Fruit fly (Drosophila melanogaster) whole organism, embryonic: Measurements from ENCODE around the gene Bcat.
A peak's percentile ranks its signal among the peaks of the same experiment; 100 is the strongest.

ENCODE experiments used
- Blimp-1 ChIP-seq: fragments of 200-800 bp; sonication (Bioruptor generic); optimal IDR thresholded peaks from 3 replicates; lab custom pipeline; 2018; ENCODE audit warnings: missing biosample characterization, missing genetic modification characterization, mild to moderate bottlenecking, moderate library complexity, missing genetic modification reagents
- CG11723 ChIP-seq: fragments of 200-800 bp; sonication (Bioruptor generic); optimal IDR thresholded peaks from 2 replicates; lab custom pipeline; 2017; ENCODE audit warnings: missing biosample characterization, mild to moderate bottlenecking, missing genetic modification characterization
- CG12104 ChIP-seq: fragments of 200-800 bp; sonication (Bioruptor generic); optimal IDR thresholded peaks from 3 replicates; lab custom pipeline; 2016; ENCODE audit warnings: missing biosample characterization, missing genetic modification characterization
- CG12391 ChIP-seq: fragments of 200-800 bp; sonication (Bioruptor generic); optimal IDR thresholded peaks from 3 replicates; lab custom pipeline; 2018; ENCODE audit warnings: missing biosample characterization, mild to moderate bottlenecking, missing genetic modification characterization, moderate library complexity
- CG12744 ChIP-seq: fragments of 200-800 bp; sonication (Bioruptor generic); optimal IDR thresholded peaks from 2 replicates; lab custom pipeline; 2016; ENCODE audit warnings: missing biosample characterization, missing genetic modification characterization
- CG12942 ChIP-seq: fragments of 200-800 bp; sonication (Bioruptor generic); optimal IDR thresholded peaks from 3 replicates; lab custom pipeline; 2016; ENCODE audit warnings: missing biosample characterization, missing genetic modification characterization
- CG13624 ChIP-seq: fragments of 200-800 bp; sonication (Bioruptor generic); optimal IDR thresholded peaks from 2 replicates; lab custom pipeline; 2016; ENCODE audit warnings: missing biosample characterization, missing genetic modification characterization
- CG14860 ChIP-seq: fragments of 200-800 bp; sonication (Bioruptor generic); IDR thresholded peaks from 3 replicates; pipeline ENCODE4 v1.3.6; 2022; ENCODE audit warnings: missing biosample characterization, missing genetic modification characterization; ENCODE audit not compliant: partially characterized antibody
- CG1603 ChIP-seq: fragments of 200-800 bp; sonication (Bioruptor generic); optimal IDR thresholded peaks from 2 replicates; lab custom pipeline; 2019; ENCODE audit warnings: missing biosample characterization, mild to moderate bottlenecking, missing genetic modification characterization, moderate library complexity
- CG16813 ChIP-seq: fragments of 200-800 bp; sonication (Bioruptor generic); IDR thresholded peaks from 3 replicates; pipeline ENCODE4 v1.3.6; 2022; ENCODE audit warnings: missing biosample characterization, missing genetic modification characterization; ENCODE audit not compliant: partially characterized antibody
- CG17359 ChIP-seq: fragments of 200-800 bp; sonication (Bioruptor generic); optimal IDR thresholded peaks from 3 replicates; lab custom pipeline; 2018; ENCODE audit warnings: missing biosample characterization, mild to moderate bottlenecking, missing genetic modification characterization, moderate library complexity
- CG17612 ChIP-seq: fragments of 200-800 bp; sonication (Bioruptor generic); IDR thresholded peaks from 2 replicates; pipeline ENCODE4 v1.3.6; 2022; ENCODE audit warnings: missing biosample characterization, missing genetic modification characterization
- CG31388 ChIP-seq: fragments of 200-800 bp; sonication (Bioruptor generic); optimal IDR thresholded peaks from 2 replicates; lab custom pipeline; 2016; ENCODE audit warnings: missing biosample characterization, missing genetic modification characterization
- CG33557 ChIP-seq: fragments of 200-800 bp; sonication (Bioruptor generic); optimal IDR thresholded peaks from 2 replicates; lab custom pipeline; 2019; ENCODE audit warnings: missing biosample characterization, mild to moderate bottlenecking, missing genetic modification characterization, moderate library complexity
- CG3407 ChIP-seq: fragments of 200-800 bp; sonication (Bioruptor generic); optimal IDR thresholded peaks from 2 replicates; lab custom pipeline; 2018; ENCODE audit warnings: missing biosample characterization, mild to moderate bottlenecking, missing genetic modification characterization
- CG3726 ChIP-seq: fragments of 200-800 bp; sonication (Bioruptor generic); IDR thresholded peaks from 3 replicates; pipeline ENCODE4, ENCODE4 v1.3.6; 2022; ENCODE audit warnings: missing biosample characterization, missing genetic modification characterization
- CG4282 ChIP-seq: fragments of 200-800 bp; sonication (Bioruptor generic); optimal IDR thresholded peaks from 2 replicates; lab custom pipeline; 2016; ENCODE audit warnings: missing biosample characterization, missing genetic modification characterization
- CG4404 ChIP-seq: fragments of 200-800 bp; sonication (Bioruptor generic); IDR thresholded peaks from 2 replicates; pipeline ENCODE4 v1.3.6; 2022; ENCODE audit warnings: missing biosample characterization, missing genetic modification characterization
- CG6683 ChIP-seq: fragments of 200-800 bp; sonication (Bioruptor generic); optimal IDR thresholded peaks from 2 replicates; lab custom pipeline; 2017; ENCODE audit warnings: missing biosample characterization, mild to moderate bottlenecking, missing genetic modification characterization, missing genetic modification reagents
- D19B ChIP-seq: fragments of 200-800 bp; sonication (Bioruptor generic); optimal IDR thresholded peaks from 2 replicates; lab custom pipeline; 2017; ENCODE audit warnings: missing biosample characterization, mild to moderate bottlenecking, missing genetic modification characterization
- Dek ChIP-seq: fragments of 200-800 bp; sonication (Bioruptor generic); optimal IDR thresholded peaks from 3 replicates; lab custom pipeline; 2019; ENCODE audit warnings: missing biosample characterization, mild to moderate bottlenecking, missing genetic modification characterization, moderate library complexity
- Doc3 ChIP-seq: fragments of 200-800 bp; sonication (Bioruptor generic); IDR thresholded peaks from 3 replicates; pipeline ENCODE4 v1.3.6; 2022; ENCODE audit warnings: missing biosample characterization, missing genetic modification characterization; ENCODE audit not compliant: partially characterized antibody
- ERR ChIP-seq: fragments of 200-800 bp; sonication (Bioruptor generic); optimal IDR thresholded peaks from 2 replicates; lab custom pipeline; 2016; ENCODE audit warnings: missing biosample characterization, missing genetic modification characterization
- Elba2 ChIP-seq: fragments of 200-800 bp; sonication (Bioruptor generic); optimal IDR thresholded peaks from 3 replicates; lab custom pipeline; 2016; ENCODE audit warnings: missing biosample characterization, missing genetic modification characterization
- H2.0 ChIP-seq: fragments of 200-800 bp; sonication (Bioruptor generic); IDR thresholded peaks from 2 replicates; pipeline ENCODE4 v1.3.6; 2022; ENCODE audit warnings: missing biosample characterization, missing genetic modification characterization
- HmgZ ChIP-seq: fragments of 200-800 bp; sonication (Bioruptor generic); optimal IDR thresholded peaks from 2 replicates; lab custom pipeline; 2018; ENCODE audit warnings: missing biosample characterization, mild to moderate bottlenecking, missing genetic modification characterization
- Nf-YC ChIP-seq: fragments of 200-800 bp; optimal IDR thresholded peaks from 3 replicates; lab custom pipeline; 2019; ENCODE audit warnings: missing biosample characterization, mild to moderate bottlenecking, missing genetic modification characterization, moderate library complexity
- Taf1 ChIP-seq: fragments of 200-800 bp; sonication (Bioruptor generic); IDR thresholded peaks from 2 replicates; pipeline ENCODE4 v1.3.6; 2022; ENCODE audit warnings: missing biosample characterization, missing genetic modification characterization
- Xbp1 ChIP-seq: fragments of 200-800 bp; sonication (Bioruptor generic); optimal IDR thresholded peaks from 3 replicates; lab custom pipeline; 2016; ENCODE audit warnings: missing biosample characterization, mild to moderate bottlenecking, missing genetic modification characterization
- ab ChIP-seq: fragments of 200-800 bp; sonication (Bioruptor generic); optimal IDR thresholded peaks from 2 replicates; lab custom pipeline; 2016; ENCODE audit warnings: missing biosample characterization, missing genetic modification characterization
- bab2 ChIP-seq: fragments of 200-800 bp; sonication (Bioruptor generic); optimal IDR thresholded peaks from 2 replicates; lab custom pipeline; 2016; ENCODE audit warnings: missing biosample characterization, missing genetic modification characterization
- chif ChIP-seq, 2 experiments: fragments of 200-800 bp; sonication (Bioruptor generic); optimal IDR thresholded peaks; 3 replicates each; lab custom pipeline; 2016; ENCODE audit warnings: missing biosample characterization in 2 of 2, missing genetic modification characterization in 2 of 2
- corto ChIP-seq: fragments of 200-800 bp; sonication (Bioruptor generic); optimal IDR thresholded peaks from 2 replicates; lab custom pipeline; 2016; ENCODE audit warnings: missing biosample characterization, mild to moderate bottlenecking, missing genetic modification characterization, moderate library complexity
- crc ChIP-seq: fragments of 200-800 bp; sonication (Bioruptor generic); optimal IDR thresholded peaks from 2 replicates; lab custom pipeline; 2016; ENCODE audit warnings: missing biosample characterization, missing genetic modification characterization
- eve ChIP-seq, 2 experiments: fragments of >200 bp; optimal IDR thresholded peaks; 2 replicates each; lab custom pipeline; 2017; ENCODE audit warnings: missing biosample characterization in 2 of 2, missing genetic modification characterization in 2 of 2
- fu2 ChIP-seq: fragments of 200-800 bp; sonication (Bioruptor generic); optimal IDR thresholded peaks from 2 replicates; lab custom pipeline; 2016; ENCODE audit warnings: missing biosample characterization, missing genetic modification characterization
- gcm2 ChIP-seq: fragments of 200-800 bp; sonication (Bioruptor generic); optimal IDR thresholded peaks from 2 replicates; lab custom pipeline; 2016; ENCODE audit warnings: missing biosample characterization, missing genetic modification characterization
- grau ChIP-seq: fragments of 200-800 bp; optimal IDR thresholded peaks from 3 replicates; lab custom pipeline; 2019; ENCODE audit warnings: missing biosample characterization, mild to moderate bottlenecking, missing genetic modification characterization, moderate library complexity
- kay ChIP-seq: fragments of 200-800 bp; sonication (Bioruptor generic); optimal IDR thresholded peaks from 2 replicates; lab custom pipeline; 2016; ENCODE audit warnings: missing biosample characterization, missing genetic modification characterization
- nmo ChIP-seq: fragments of 200-800 bp; sonication (Bioruptor generic); optimal IDR thresholded peaks from 2 replicates; lab custom pipeline; 2018; ENCODE audit warnings: missing biosample characterization, mild to moderate bottlenecking, missing genetic modification characterization, moderate library complexity
- p53 ChIP-seq: fragments of 200-800 bp; sonication (Bioruptor generic); optimal IDR thresholded peaks from 2 replicates; lab custom pipeline; 2016; ENCODE audit warnings: missing biosample characterization, missing genetic modification characterization
- pb ChIP-seq: fragments of 200-800 bp; sonication (Bioruptor generic); optimal IDR thresholded peaks from 3 replicates; lab custom pipeline; 2016; ENCODE audit warnings: missing biosample characterization, missing genetic modification characterization
- pnt ChIP-seq: fragments of 200-800 bp; sonication (Bioruptor generic); optimal IDR thresholded peaks from 3 replicates; lab custom pipeline; 2016; ENCODE audit warnings: missing biosample characterization, missing genetic modification characterization
- repo ChIP-seq: fragments of 200-800 bp; sonication (Bioruptor generic); optimal IDR thresholded peaks from 2 replicates; lab custom pipeline; 2016; ENCODE audit warnings: missing biosample characterization, missing genetic modification characterization
- shn ChIP-seq: fragments of 200-800 bp; sonication (Bioruptor generic); optimal IDR thresholded peaks from 3 replicates; lab custom pipeline; 2016; ENCODE audit warnings: missing biosample characterization, missing genetic modification characterization
- sna ChIP-seq: fragments of 200-800 bp; sonication (Bioruptor generic); IDR thresholded peaks from 2 replicates; pipeline ENCODE4 v1.3.6; 2022; ENCODE audit warnings: missing biosample characterization, missing genetic modification characterization; ENCODE audit not compliant: partially characterized antibody
- stc ChIP-seq: fragments of 200-800 bp; sonication (Bioruptor generic); IDR thresholded peaks from 2 replicates; pipeline ENCODE4 v1.3.6; 2022; ENCODE audit warnings: missing biosample characterization, missing genetic modification characterization
- trh ChIP-seq: fragments of 200-800 bp; sonication (Bioruptor generic); optimal IDR thresholded peaks from 2 replicates; lab custom pipeline; 2016; ENCODE audit warnings: missing biosample characterization, missing genetic modification characterization
- unc-4 ChIP-seq: fragments of 200-800 bp; sonication (Bioruptor generic); IDR thresholded peaks from 2 replicates; pipeline ENCODE4 v1.3.6; 2022; ENCODE audit warnings: missing biosample characterization, missing genetic modification characterization; ENCODE audit not compliant: partially characterized antibody
- zen ChIP-seq: fragments of 200-800 bp; sonication (Bioruptor generic); optimal IDR thresholded peaks from 3 replicates; lab custom pipeline; 2018; ENCODE audit warnings: missing biosample characterization, mild to moderate bottlenecking, missing genetic modification characterization, moderate library complexity
- zen2 ChIP-seq: fragments of 200-800 bp; sonication (Bioruptor generic); IDR thresholded peaks from 3 replicates; pipeline ENCODE4 v1.3.6; 2022; ENCODE audit warnings: missing biosample characterization, missing genetic modification characterization; ENCODE audit not compliant: partially characterized antibody

Gene Bcat

DNA sequence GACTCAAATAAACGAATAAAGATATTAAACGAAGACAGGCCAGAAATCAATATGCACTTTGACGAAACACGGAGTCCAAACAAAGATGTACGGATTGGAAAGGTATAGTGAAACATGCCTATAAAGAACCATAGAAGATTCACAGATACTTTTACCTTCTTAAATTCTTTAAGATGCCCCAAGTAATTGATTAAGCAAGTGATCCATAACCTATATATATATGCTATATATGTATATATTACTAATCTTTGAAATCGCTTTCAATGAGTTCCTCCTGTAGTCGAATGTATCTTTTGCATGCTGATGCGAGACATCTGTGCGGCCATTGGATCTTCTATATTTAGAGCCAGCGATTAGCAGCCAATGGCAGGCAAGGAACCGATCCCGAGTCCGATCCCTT is 28.6 kb upstream of the Bcat start, which contains the start of gene dmrt11E (continued):
- TF ChIP-seq CG3407 (GFP tag; lab: Kevin White, UChicago): peak; percentile 54
- TF ChIP-seq crc (GFP tag; lab: Kevin White, UChicago): no peak
- peak; percentile 76 for TF ChIP-seq CG12391
- TF ChIP-seq CG6683 (GFP tag; lab: Kevin White, UChicago): no peak
- TF ChIP-seq Xbp1 (GFP tag; lab: Kevin White, UChicago): peak; percentile 58
- peak; percentile 71 for TF ChIP-seq CG17359 (tag; lab: Kevin White, UChicago)
- no peak for TF ChIP-seq CG14860 (GFP tag; lab: Robert Waterston, UW)
- peak; percentile 92 for TF ChIP-seq Nf-YC (tag; lab: Kevin White, UChicago)
- no peak for TF ChIP-seq Doc3 (GFP tag; lab: Robert Waterston, UW)
- peak; percentile 76 for TF ChIP-seq CG33557 (GFP tag; lab: Kevin White, UChicago)
- TF ChIP-seq H2.0 (GFP tag; lab: Robert Waterston, UW): peak; percentile 45
- no peak for TF ChIP-seq corto (GFP tag; lab: Kevin White, UChicago)
- TF ChIP-seq stc (GFP tag; lab: Robert Waterston, UW): peak; percentile 29; the same call in 1 of the 2 replicates
- TF ChIP-seq bab2 (GFP tag; lab: Kevin White, UChicago): no peak
- TF ChIP-seq trh: no peak
- no peak for TF ChIP-seq pb (GFP tag; lab: Kevin White, UChicago)
- TF ChIP-seq Dek (tag; lab: Kevin White, UChicago): peak; percentile 14
- TF ChIP-seq CG13624 (GFP tag; lab: Kevin White, UChicago): no peak
- TF ChIP-seq CG4282 (GFP tag; lab: Kevin White, UChicago): no peak
- TF ChIP-seq fu2: no peak
- TF ChIP-seq grau (tag; lab: Kevin White, UChicago): peak; percentile 97
- no peak for TF ChIP-seq CG12942
- no peak for TF ChIP-seq D19B (GFP tag; lab: Kevin White, UChicago)
- no peak for TF ChIP-seq p53 (GFP tag; lab: Kevin White, UChicago)
- TF ChIP-seq CG17612 (GFP tag; lab: Robert Waterston, UW): no peak; the same call in 1 of the 2 replicates
- no peak for TF ChIP-seq CG31388
- TF ChIP-seq CG16813 (GFP tag; lab: Robert Waterston, UW): no peak
- TF ChIP-seq CG12104 (GFP tag; lab: Kevin White, UChicago): peak; percentile 28
- no peak for TF ChIP-seq HmgZ (tag; lab: Kevin White, UChicago)
- no peak for TF ChIP-seq gcm2 (GFP tag; lab: Kevin White, UChicago)
- TF ChIP-seq CG12744: no peak
- no peak for TF ChIP-seq pnt (GFP tag; lab: Kevin White, UChicago)
- no peak for TF ChIP-seq eve (GFP tag; optimal IDR thresholded peaks at IDR 0.05; lab: Kevin White, UChicago)
- peak in 1 of 2 experiments; percentile 23 for TF ChIP-seq chif (GFP tag; optimal IDR thresholded peaks at IDR 0.05; lab: Kevin White, UChicago)
- no peak for TF ChIP-seq unc-4 (GFP tag; lab: Robert Waterston, UW)
- TF ChIP-seq repo (GFP tag; lab: Kevin White, UChicago): no peak
- no peak for TF ChIP-seq ERR (GFP tag; lab: Kevin White, UChicago)
- TF ChIP-seq sna (GFP tag; lab: Robert Waterston, UW): no peak
- TF ChIP-seq zen (tag; lab: Kevin White, UChicago): peak; percentile 75
- peak; percentile 30 for TF ChIP-seq CG11723 (GFP tag; lab: Kevin White, UChicago)
- no peak for TF ChIP-seq zen2 (GFP tag; lab: Robert Waterston, UW)
- peak; percentile 62 for TF ChIP-seq CG4404 (GFP tag; lab: Robert Waterston, UW)
- no peak for TF ChIP-seq kay (GFP tag; lab: Kevin White, UChicago)
- peak; percentile 74 for TF ChIP-seq CG1603 (tag; lab: Kevin White, UChicago)
- TF ChIP-seq CG3726: no peak
- no peak for TF ChIP-seq Taf1 (GFP tag; lab: Robert Waterston, UW)
- no peak for TF ChIP-seq ab
- TF ChIP-seq nmo (GFP tag; lab: Kevin White, UChicago): peak; percentile 79
- TF ChIP-seq shn (GFP tag; lab: Kevin White, UChicago): no peak
- TF ChIP-seq Elba2: peak; percentile 3
- TF ChIP-seq Blimp-1: peak; percentile 73
